Fruit fly (Drosophila melanogaster) whole organism, embryonic: ENCODE results near the gene CG3764.
A peak's percentile ranks its signal among the peaks of the same experiment; 100 is the strongest.

Experiments used
- BEAF-32 ChIP-seq: fragments of 200-800 bp; sonication (Bioruptor generic); optimal IDR thresholded peaks from 3 replicates; lab custom pipeline; 2017; ENCODE audit warnings: missing biosample characterization, missing genetic modification characterization, mild to moderate bottlenecking, moderate library complexity, missing genetic modification reagents
- Bgb ChIP-seq: fragments of 200-800 bp; sonication (Bioruptor generic); IDR thresholded peaks from 2 replicates; pipeline ENCODE4 v1.3.6; 2022; ENCODE audit warnings: missing biosample characterization, missing genetic modification characterization; ENCODE audit not compliant: partially characterized antibody
- CG1024 ChIP-seq: fragments of 200-800 bp; sonication (Bioruptor generic); IDR thresholded peaks from 2 replicates; pipeline ENCODE4 v1.3.6; 2022; ENCODE audit warnings: missing biosample characterization, missing genetic modification characterization
- CG10267 ChIP-seq: fragments of 200-800 bp; sonication (Bioruptor generic); optimal IDR thresholded peaks from 2 replicates; lab custom pipeline; 2018; ENCODE audit warnings: missing biosample characterization, mild to moderate bottlenecking, missing genetic modification characterization, moderate library complexity
- CG12104 ChIP-seq: fragments of 200-800 bp; sonication (Bioruptor generic); optimal IDR thresholded peaks from 3 replicates; lab custom pipeline; 2016; ENCODE audit warnings: missing biosample characterization, missing genetic modification characterization
- CG12155 ChIP-seq: fragments of 200-800 bp; sonication (Bioruptor generic); optimal IDR thresholded peaks from 3 replicates; lab custom pipeline; 2016; ENCODE audit warnings: missing biosample characterization, missing genetic modification characterization
- CG12659 ChIP-seq: fragments of 200-800 bp; sonication (Bioruptor generic); optimal IDR thresholded peaks from 3 replicates; lab custom pipeline; 2017; ENCODE audit warnings: mild to moderate bottlenecking, missing biosample characterization, missing genetic modification reagents, missing genetic modification characterization
- CG13424 ChIP-seq: fragments of 200-800 bp; sonication (Bioruptor generic); optimal IDR thresholded peaks from 2 replicates; lab custom pipeline; 2019; ENCODE audit warnings: missing biosample characterization, mild to moderate bottlenecking, missing genetic modification characterization, moderate library complexity
- CG13775 ChIP-seq: fragments of 200-800 bp; sonication (Bioruptor generic); optimal IDR thresholded peaks from 3 replicates; lab custom pipeline; 2017; ENCODE audit warnings: missing biosample characterization, mild to moderate bottlenecking, missing genetic modification characterization
- CG14441 ChIP-seq: fragments of 200-800 bp; sonication (Bioruptor generic); IDR thresholded peaks from 2 replicates; pipeline ENCODE4 v1.3.6; 2022; ENCODE audit warnings: missing biosample characterization, missing genetic modification characterization
- CG14710 ChIP-seq: fragments of 200-800 bp; sonication (Bioruptor generic); optimal IDR thresholded peaks from 3 replicates; lab custom pipeline; 2019; ENCODE audit warnings: missing biosample characterization, mild to moderate bottlenecking, missing genetic modification characterization, moderate library complexity
- CG15514 ChIP-seq: fragments of 200-800 bp; sonication (Bioruptor generic); optimal IDR thresholded peaks from 3 replicates; lab custom pipeline; 2017; ENCODE audit warnings: missing biosample characterization, missing genetic modification characterization, mild to moderate bottlenecking, moderate library complexity, missing genetic modification reagents
- CG1602 ChIP-seq: fragments of 200-800 bp; sonication (Bioruptor generic); optimal IDR thresholded peaks from 3 replicates; lab custom pipeline; 2016; ENCODE audit warnings: missing biosample characterization, missing genetic modification characterization
- CG1603 ChIP-seq: fragments of 200-800 bp; sonication (Bioruptor generic); optimal IDR thresholded peaks from 2 replicates; lab custom pipeline; 2019; ENCODE audit warnings: missing biosample characterization, mild to moderate bottlenecking, missing genetic modification characterization, moderate library complexity
- CG17186 ChIP-seq: fragments of 200-800 bp; sonication (Bioruptor generic); optimal IDR thresholded peaks from 3 replicates; lab custom pipeline; 2017; ENCODE audit warnings: missing biosample characterization, missing genetic modification reagents, missing genetic modification characterization
- CG17829 ChIP-seq: fragments of 200-800 bp; optimal IDR thresholded peaks from 2 replicates; lab custom pipeline; 2019; ENCODE audit warnings: missing biosample characterization, mild to moderate bottlenecking, missing genetic modification characterization, moderate library complexity
- CG2116 ChIP-seq: fragments of 200-800 bp; sonication (Bioruptor generic); optimal IDR thresholded peaks from 3 replicates; lab custom pipeline; 2018; ENCODE audit warnings: missing biosample characterization, mild to moderate bottlenecking, missing genetic modification characterization
- CG2120 ChIP-seq: fragments of 200-800 bp; sonication (Bioruptor generic); optimal IDR thresholded peaks from 3 replicates; lab custom pipeline; 2016; ENCODE audit warnings: missing biosample characterization, missing genetic modification characterization
- CG30403 ChIP-seq: fragments of 200-800 bp; sonication (Bioruptor generic); optimal IDR thresholded peaks from 3 replicates; lab custom pipeline; 2016; ENCODE audit warnings: missing biosample characterization, missing genetic modification characterization
- CG34422 ChIP-seq: fragments of 200-800 bp; sonication (Bioruptor generic); IDR thresholded peaks from 3 replicates; pipeline ENCODE4 v1.3.6; 2022; ENCODE audit warnings: missing biosample characterization, missing genetic modification characterization
- CG3838 ChIP-seq: fragments of 200-800 bp; sonication (Bioruptor generic); optimal IDR thresholded peaks from 3 replicates; lab custom pipeline; 2016; ENCODE audit warnings: missing biosample characterization, missing genetic modification characterization
- E2f2 ChIP-seq: fragments of 200-800 bp; sonication (Bioruptor generic); IDR thresholded peaks from 2 replicates; pipeline ENCODE4 v1.3.6; 2022; ENCODE audit warnings: missing biosample characterization, missing genetic modification characterization
- Ets97D ChIP-seq: fragments of 200-800 bp; sonication (Bioruptor generic); optimal IDR thresholded peaks from 3 replicates; lab custom pipeline; 2016; ENCODE audit warnings: missing biosample characterization, missing genetic modification characterization
- GATAe ChIP-seq: fragments of 200-800 bp; sonication (Bioruptor generic); conservative IDR thresholded peaks from 2 replicates; pipeline ENCODE4 v1.3.6; 2022; ENCODE audit warnings: missing biosample characterization, missing genetic modification characterization
- HLH54F ChIP-seq: fragments of 200-800 bp; sonication (Bioruptor generic); optimal IDR thresholded peaks from 3 replicates; lab custom pipeline; 2016; ENCODE audit warnings: missing biosample characterization, missing genetic modification characterization
- HmgZ ChIP-seq: fragments of 200-800 bp; sonication (Bioruptor generic); optimal IDR thresholded peaks from 2 replicates; lab custom pipeline; 2018; ENCODE audit warnings: missing biosample characterization, mild to moderate bottlenecking, missing genetic modification characterization
- MESR4 ChIP-seq: fragments of 200-800 bp; sonication (Bioruptor generic); optimal IDR thresholded peaks from 2 replicates; lab custom pipeline; 2018; ENCODE audit warnings: missing biosample characterization, mild to moderate bottlenecking, missing genetic modification characterization, moderate library complexity
- NC2β ChIP-seq: fragments of 200-800 bp; sonication (Bioruptor generic); optimal IDR thresholded peaks from 2 replicates; lab custom pipeline; 2016; ENCODE audit warnings: missing biosample characterization, missing genetic modification characterization
- Sin3A ChIP-seq: fragments of >200 bp; optimal IDR thresholded peaks from 2 replicates; lab custom pipeline; 2018
- Stat92E ChIP-seq, 3 experiments: fragments of >200 bp in 2 of 3; fragments of 200-800 bp in 1 of 3; sonication (Bioruptor generic) in 1 of 3; optimal IDR thresholded peaks; 2 replicates each; lab custom pipeline; 2017 to 2019; ENCODE audit warnings: missing biosample characterization in 3 of 3, missing genetic modification characterization in 3 of 3, mild to moderate bottlenecking in 1 of 3, moderate library complexity in 1 of 3
- Trl ChIP-seq, 3 experiments: fragments of >200 bp in 2 of 3; fragments of 200-800 bp in 1 of 3; sonication (Bioruptor generic) in 1 of 3; optimal IDR thresholded peaks; 2 replicates in 1 of 3; 3 replicates in 2 of 3; lab custom pipeline; 2016 to 2017; ENCODE audit warnings: missing biosample characterization in 1 of 3, missing genetic modification characterization in 1 of 3
- Xbp1 ChIP-seq: fragments of 200-800 bp; sonication (Bioruptor generic); optimal IDR thresholded peaks from 3 replicates; lab custom pipeline; 2016; ENCODE audit warnings: missing biosample characterization, mild to moderate bottlenecking, missing genetic modification characterization
- YL-1 ChIP-seq: fragments of 200-800 bp; sonication (Bioruptor generic); optimal IDR thresholded peaks from 3 replicates; lab custom pipeline; 2017; ENCODE audit warnings: missing biosample characterization, mild to moderate bottlenecking, missing genetic modification characterization
- cad ChIP-seq: fragments of >200 bp; optimal IDR thresholded peaks from 2 replicates; lab custom pipeline; 2017; ENCODE audit warnings: missing biosample characterization, missing genetic modification characterization
- chif ChIP-seq, 2 experiments: fragments of 200-800 bp; sonication (Bioruptor generic); optimal IDR thresholded peaks; 3 replicates each; lab custom pipeline; 2016; ENCODE audit warnings: missing biosample characterization in 2 of 2, missing genetic modification characterization in 2 of 2
- chn ChIP-seq: fragments of 200-800 bp; sonication (Bioruptor generic); optimal IDR thresholded peaks from 2 replicates; lab custom pipeline; 2016; ENCODE audit warnings: missing biosample characterization, missing genetic modification characterization
- crp ChIP-seq, 2 experiments: fragments of 200-800 bp; sonication (Bioruptor generic); optimal IDR thresholded peaks; 2 replicates in 1 of 2; 3 replicates in 1 of 2; lab custom pipeline; 2017; ENCODE audit warnings: missing biosample characterization in 2 of 2, missing genetic modification characterization in 2 of 2, mild to moderate bottlenecking in 1 of 2, moderate library complexity in 1 of 2
- hkb ChIP-seq, 2 experiments: fragments of 200-800 bp in 1 of 2; fragments of >200 bp in 1 of 2; sonication (Bioruptor generic) in 1 of 2; IDR thresholded peaks in 1 of 2; optimal IDR thresholded peaks in 1 of 2; 2 replicates each; pipeline versions ENCODE4 v1.3.6 to Lab custom; 2017 to 2022; ENCODE audit warnings: missing biosample characterization in 1 of 2, missing genetic modification characterization in 1 of 2
- insv ChIP-seq, 2 experiments: fragments of 200-800 bp; sonication (Bioruptor generic); optimal IDR thresholded peaks; 3 replicates each; lab custom pipeline; 2016 to 2018; ENCODE audit warnings: missing biosample characterization in 2 of 2, missing genetic modification characterization in 2 of 2
- knrl ChIP-seq: fragments of 200-800 bp; sonication (Bioruptor generic); IDR thresholded peaks from 3 replicates; pipeline ENCODE4 v1.3.6; 2022; ENCODE audit warnings: missing biosample characterization, missing genetic modification characterization; ENCODE audit not compliant: partially characterized antibody
- p53 ChIP-seq: fragments of 200-800 bp; sonication (Bioruptor generic); optimal IDR thresholded peaks from 2 replicates; lab custom pipeline; 2016; ENCODE audit warnings: missing biosample characterization, missing genetic modification characterization
- pum ChIP-seq: fragments of 200-800 bp; sonication (Bioruptor generic); optimal IDR thresholded peaks from 2 replicates; lab custom pipeline; 2016; ENCODE audit warnings: missing biosample characterization, missing genetic modification characterization
- row ChIP-seq: fragments of 200-800 bp; sonication (Bioruptor generic); IDR thresholded peaks from 3 replicates; pipeline ENCODE4 v1.3.6; 2022; ENCODE audit warnings: missing biosample characterization, missing genetic modification characterization
- scrt ChIP-seq: fragments of 200-800 bp; sonication (Bioruptor generic); optimal IDR thresholded peaks from 2 replicates; lab custom pipeline; 2018; ENCODE audit warnings: missing biosample characterization, mild to moderate bottlenecking, missing genetic modification characterization, moderate library complexity
- sens-2 ChIP-seq: fragments of 200-800 bp; sonication (Bioruptor generic); IDR thresholded peaks from 2 replicates; pipeline ENCODE4 v1.3.6; 2022; ENCODE audit warnings: missing biosample characterization, missing genetic modification characterization
- sug ChIP-seq: fragments of 200-800 bp; optimal IDR thresholded peaks from 2 replicates; lab custom pipeline; 2019; ENCODE audit warnings: missing biosample characterization, mild to moderate bottlenecking, missing genetic modification characterization, moderate library complexity
- vnd ChIP-seq: fragments of 200-800 bp; sonication (Bioruptor generic); IDR thresholded peaks from 3 replicates; pipeline ENCODE4 v1.3.6; 2022; ENCODE audit warnings: missing biosample characterization, missing genetic modification characterization; ENCODE audit not compliant: partially characterized antibody
- zfh2 ChIP-seq: fragments of 200-800 bp; sonication (Bioruptor generic); optimal IDR thresholded peaks from 2 replicates; lab custom pipeline; 2016; ENCODE audit warnings: missing biosample characterization, missing genetic modification characterization

Gene CG3764

DNA sequence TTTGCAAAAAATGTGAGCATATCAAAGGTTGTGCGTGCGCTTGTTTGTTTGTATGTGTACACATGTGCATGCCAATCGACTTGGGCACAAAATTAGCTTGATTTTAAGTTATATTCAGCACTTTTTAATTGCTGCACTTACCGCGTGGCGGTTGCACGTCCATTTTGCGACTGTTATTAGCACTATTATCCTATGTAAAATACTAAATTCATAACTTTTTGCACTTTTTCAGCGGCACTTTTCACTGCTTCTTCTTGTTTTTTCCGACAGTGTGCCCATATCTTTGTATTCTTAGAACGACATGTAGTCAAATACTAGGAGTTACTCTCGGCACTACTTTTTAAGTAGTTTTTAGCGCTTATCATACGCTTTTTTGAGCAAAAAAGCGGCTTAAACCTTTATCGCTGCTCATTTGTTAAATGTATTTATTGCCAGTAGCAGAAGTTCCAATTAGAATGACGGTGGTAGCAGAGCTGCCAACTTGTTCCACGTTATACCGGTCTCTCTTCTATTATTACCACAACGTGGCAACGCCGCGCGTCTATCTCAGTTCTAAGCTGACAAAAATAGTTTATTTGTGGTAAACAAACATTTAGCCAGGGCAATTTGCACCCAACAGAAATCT is 30.0 kb upstream of the CG3764 start, which contains the start of the genes scaf6 and Papst2 (continued):
- TF ChIP-seq knrl: peak; percentile 60; the same call in 2 of the 3 replicates
- TF ChIP-seq CG15514 (GFP tag; lab: Kevin White, UChicago): peak; percentile 55
- peak in 1 of 2 experiments; percentile 38 for TF ChIP-seq Trl (optimal IDR thresholded peaks at IDR 0.05; lab: Kevin White, UChicago)
- no peak for TF ChIP-seq Trl (GFP tag; optimal IDR thresholded peaks at IDR 0.05; lab: Kevin White, UChicago)
- peak; percentile 10 for TF ChIP-seq CG12104 (GFP tag; lab: Kevin White, UChicago)
- peak; percentile 13 for TF ChIP-seq Xbp1 (GFP tag; lab: Kevin White, UChicago)
- peak; percentile 5 for TF ChIP-seq HLH54F (GFP tag; lab: Kevin White, UChicago)
- TF ChIP-seq chif (GFP tag; optimal IDR thresholded peaks at IDR 0.05; lab: Kevin White, UChicago): peak in 1 of 2 experiments; percentile 5
- peak; percentile 75 for TF ChIP-seq CG12659 (GFP tag; lab: Kevin White, UChicago)
- peak; percentile 52; the same call in 1 of the 2 replicates for TF ChIP-seq Bgb (GFP tag; lab: Robert Waterston, UW)
- peak; percentile 59 for TF ChIP-seq CG10267
- peak; percentile 78 for TF ChIP-seq Ets97D (GFP tag; lab: Kevin White, UChicago)
- TF ChIP-seq row (GFP tag; lab: Robert Waterston, UW): peak; percentile 41
- TF ChIP-seq HmgZ (tag; lab: Kevin White, UChicago): peak; percentile 33
- peak in 1 of 2 experiments; percentile 5 for TF ChIP-seq crp (GFP tag; optimal IDR thresholded peaks at IDR 0.05; lab: Kevin White, UChicago)
- peak; percentile 84 for TF ChIP-seq CG14710 (tag; lab: Kevin White, UChicago)
- no peak for TF ChIP-seq CG1024
- TF ChIP-seq YL-1: peak; percentile 85
- 0 out of 2 replicates have a peak, but pooled peaks have one; percentile 24 for TF ChIP-seq GATAe (GFP tag; lab: Robert Waterston, UW)
- TF ChIP-seq scrt (GFP tag; lab: Kevin White, UChicago): no peak
- TF ChIP-seq E2f2 (GFP tag; lab: Robert Waterston, UW): peak; percentile 38; the same call in 1 of the 2 replicates
- TF ChIP-seq CG3838 (GFP tag; lab: Kevin White, UChicago): no peak
- peak; percentile 5 for TF ChIP-seq CG30403 (GFP tag; lab: Kevin White, UChicago)
- peak; percentile 35 for TF ChIP-seq CG17186 (GFP tag; lab: Kevin White, UChicago)
- peak; percentile 60 for TF ChIP-seq hkb (optimal IDR thresholded peaks at IDR 0.05; lab: Kevin White, UChicago)
- TF ChIP-seq hkb (GFP tag; IDR thresholded peaks at IDR 0.05; lab: Robert Waterston, UW): no peak
- no peak for TF ChIP-seq p53 (GFP tag; lab: Kevin White, UChicago)
- no peak for TF ChIP-seq CG1602 (GFP tag; lab: Kevin White, UChicago)
- no peak for TF ChIP-seq chn (GFP tag; lab: Kevin White, UChicago)
- no peak for TF ChIP-seq sens-2 (GFP tag; lab: Robert Waterston, UW)
- peak; percentile 0 for TF ChIP-seq zfh2 (GFP tag; lab: Kevin White, UChicago)
- TF ChIP-seq pum (GFP tag; lab: Kevin White, UChicago): peak; percentile 1
- TF ChIP-seq MESR4: peak; percentile 70
- TF ChIP-seq Stat92E (GFP tag; optimal IDR thresholded peaks at IDR 0.05; lab: Kevin White, UChicago): peak in 1 of 3 experiments; percentile 35
- TF ChIP-seq CG12155 (GFP tag; lab: Kevin White, UChicago): no peak
- 0 out of 3 replicates have a peak, but pooled peaks have one; percentile 22 for TF ChIP-seq vnd
- TF ChIP-seq BEAF-32: peak; percentile 53
- peak; percentile 4 for TF ChIP-seq NC2β (GFP tag; lab: Kevin White, UChicago)
- no peak for TF ChIP-seq cad
- peak; percentile 20 for TF ChIP-seq CG2120 (GFP tag; lab: Kevin White, UChicago)
- TF ChIP-seq CG1603 (tag; lab: Kevin White, UChicago): peak; percentile 60
- peak; percentile 16 for TF ChIP-seq CG13424 (tag; lab: Kevin White, UChicago)
- TF ChIP-seq Sin3A (lab: Kevin White, UChicago): peak; percentile 93
- no peak for TF ChIP-seq CG14441 (GFP tag; lab: Robert Waterston, UW)
- peak; percentile 54; the same call in 1 of the 3 replicates for TF ChIP-seq CG34422 (GFP tag; lab: Robert Waterston, UW)
- TF ChIP-seq CG17829: peak; percentile 41
- TF ChIP-seq sug (tag; lab: Kevin White, UChicago): peak; percentile 12
- TF ChIP-seq CG2116 (GFP tag; lab: Kevin White, UChicago): peak; percentile 40
- peak; percentile 94 to 97 for TF ChIP-seq insv (GFP tag; optimal IDR thresholded peaks at IDR 0.05; lab: Kevin White, UChicago)
- TF ChIP-seq CG13775 (GFP tag; lab: Kevin White, UChicago): peak; percentile 19
